Worm (Caenorhabditis elegans) whole organism, early embryonic: ENCODE data around the gene B0303.14.

Source experiments
- F13C5.2 ChIP-seq: sonication (generic microtip); optimal IDR thresholded peaks from 2 replicates; lab custom pipeline; 2017; ENCODE audit warnings: mild to moderate bottlenecking, missing genetic modification characterization, inconsistent platforms, missing compliant biosample characterization
- aly-1 ChIP-seq: sonication (generic microtip); optimal IDR thresholded peaks from 2 replicates; lab custom pipeline; 2016; ENCODE audit warnings: missing genetic modification characterization, missing compliant biosample characterization
- ceh-36 ChIP-seq: sonication (generic microtip); optimal IDR thresholded peaks from 2 replicates; lab custom pipeline; 2016; ENCODE audit warnings: missing genetic modification characterization, inconsistent platforms, missing compliant biosample characterization
- hmbx-1 ChIP-seq: sonication (generic microtip); optimal IDR thresholded peaks from 2 replicates; lab custom pipeline; 2016; ENCODE audit warnings: mild to moderate bottlenecking, missing genetic modification characterization, missing compliant biosample characterization

DNA sequence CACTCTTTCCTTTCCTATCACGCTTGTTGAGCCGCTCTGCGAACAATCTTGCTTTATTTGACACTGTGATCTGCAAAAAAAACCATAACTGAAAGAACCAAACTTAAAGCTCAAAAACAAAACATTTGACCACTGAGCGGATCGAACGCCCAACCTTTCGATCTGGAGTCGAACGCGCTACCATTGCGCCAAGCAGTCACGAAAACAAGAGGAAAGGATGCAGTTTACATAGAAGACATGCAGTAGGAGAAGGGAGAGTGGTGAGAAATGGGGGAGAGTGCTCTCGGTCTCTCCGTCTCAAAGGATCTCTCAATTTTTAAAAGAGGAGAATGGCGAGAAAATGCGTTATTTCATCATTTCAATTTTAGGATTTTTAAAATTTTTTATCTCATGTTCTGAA is 37.6 kb downstream of the B0303.14 start:
- TF ChIP-seq F13C5.2 (peak; percentile 94), ceh-36 (tag; lab: Kevin White, UChicago) (peak; percentile 97), hmbx-1 (tag; lab: Kevin White, UChicago) (peak; percentile 82), aly-1 (tag; lab: Kevin White, UChicago) (peak; percentile 97)
